Worm (Caenorhabditis elegans) whole organism, L1 larva: ENCODE data around the gene clec-130.

Source experiments
- C04F5.9 ChIP-seq: sonication (generic microtip); optimal IDR thresholded peaks from 2 replicates; lab custom pipeline; 2016; ENCODE audit warnings: missing genetic modification characterization, missing compliant biosample characterization
- F16B12.6 ChIP-seq: fragments of 150-350 bp; optimal IDR thresholded peaks from 2 replicates; lab custom pipeline; 2014; ENCODE audit warnings: missing biosample characterization, missing genetic modification characterization
- Y116A8C.19 ChIP-seq: sonication (generic microtip); optimal IDR thresholded peaks from 2 replicates; lab custom pipeline; 2016; ENCODE audit warnings: missing compliant biosample characterization, missing genetic modification characterization, borderline replicate concordance
- aha-1 ChIP-seq: fragments of 150-350 bp; optimal IDR thresholded peaks from 2 replicates; lab custom pipeline; 2014; ENCODE audit warnings: missing biosample characterization, missing genetic modification characterization
- blmp-1 ChIP-seq: fragments of 150-350 bp; optimal IDR thresholded peaks from 2 replicates; lab custom pipeline; 2014; ENCODE audit warnings: missing biosample characterization, missing genetic modification characterization
- ces-1 ChIP-seq: fragments of 150-350 bp; optimal IDR thresholded peaks from 2 replicates; lab custom pipeline; 2014; ENCODE audit warnings: missing biosample characterization, missing genetic modification reagents, missing genetic modification characterization
- dpl-1 ChIP-seq, 3 experiments: fragments of 150-350 bp in 2 of 3; sonication (generic microtip) in 1 of 3; optimal IDR thresholded peaks; 2 replicates each; lab custom pipeline; 2014 to 2017; ENCODE audit warnings: missing biosample characterization in 3 of 3, missing genetic modification characterization in 3 of 3, missing genetic modification reagents in 3 of 3
- efl-1 ChIP-seq, 4 experiments: fragments of 150-350 bp; optimal IDR thresholded peaks in 3 of 4; peaks in 1 of 4; 1 replicate in 1 of 4; 2 replicates in 3 of 4; lab custom pipeline; 2014; ENCODE audit warnings: missing biosample characterization in 2 of 4, missing genetic modification characterization in 2 of 4, missing genetic modification reagents in 2 of 4
- efl-3 ChIP-seq: fragments of 200-800 bp; sonication (Bioruptor generic); optimal IDR thresholded peaks from 2 replicates; lab custom pipeline; 2018; ENCODE audit warnings: mild to moderate bottlenecking, missing genetic modification characterization, missing compliant biosample characterization
- egl-27 ChIP-seq, 2 experiments: fragments of 150-350 bp in 1 of 2; sonication (generic microtip); optimal IDR thresholded peaks; 3 replicates each; lab custom pipeline; 2017 to 2018; ENCODE audit warnings: missing biosample characterization in 2 of 2, missing genetic modification characterization in 2 of 2, missing genetic modification reagents in 2 of 2
- elt-3 ChIP-seq, 6 experiments: fragments of 150-350 bp in 1 of 6; sonication (generic microtip); optimal IDR thresholded peaks; 2 replicates each; lab custom pipeline; 2017 to 2018; ENCODE audit warnings: missing biosample characterization in 6 of 6, missing genetic modification characterization in 6 of 6, inconsistent platforms in 1 of 6
- fkh-10 ChIP-seq: sonication (generic microtip); optimal IDR thresholded peaks from 2 replicates; lab custom pipeline; 2017; ENCODE audit warnings: missing biosample characterization, missing genetic modification reagents, missing genetic modification characterization
- hlh-4 ChIP-seq: sonication (generic microtip); optimal IDR thresholded peaks from 2 replicates; lab custom pipeline; 2016; ENCODE audit warnings: mild to moderate bottlenecking, missing genetic modification characterization, missing compliant biosample characterization
- irx-1 ChIP-seq: sonication (generic microtip); optimal IDR thresholded peaks from 2 replicates; lab custom pipeline; 2016; ENCODE audit warnings: missing genetic modification characterization, missing compliant biosample characterization
- jun-1 ChIP-seq: fragments of 150-350 bp; optimal IDR thresholded peaks from 2 replicates; lab custom pipeline; 2014; ENCODE audit warnings: missing biosample characterization, missing genetic modification reagents, missing genetic modification characterization
- lir-3 ChIP-seq: sonication (generic microtip); optimal IDR thresholded peaks from 2 replicates; lab custom pipeline; 2016; ENCODE audit warnings: mild to moderate bottlenecking, missing genetic modification characterization, moderate library complexity, missing compliant biosample characterization; ENCODE audit not compliant: poor library complexity
- lsy-2 ChIP-seq, 2 experiments: fragments of 150-350 bp; optimal IDR thresholded peaks; 2 replicates each; lab custom pipeline; 2014; ENCODE audit warnings: missing biosample characterization in 2 of 2, missing genetic modification characterization in 2 of 2
- nhr-11 ChIP-seq: fragments of 150-350 bp; optimal IDR thresholded peaks from 2 replicates; lab custom pipeline; 2014; ENCODE audit warnings: missing biosample characterization, missing genetic modification characterization
- nhr-28 ChIP-seq: fragments of 150-350 bp; optimal IDR thresholded peaks from 2 replicates; lab custom pipeline; 2014; ENCODE audit warnings: missing biosample characterization, missing genetic modification characterization
- nhr-77 ChIP-seq: fragments of 150-350 bp; optimal IDR thresholded peaks from 2 replicates; lab custom pipeline; 2014; ENCODE audit warnings: missing biosample characterization, missing genetic modification characterization
- nhr-84 ChIP-seq: sonication (generic microtip); optimal IDR thresholded peaks from 2 replicates; lab custom pipeline; 2017; ENCODE audit warnings: missing biosample characterization, missing genetic modification characterization
- pag-3 ChIP-seq: sonication (generic microtip); optimal IDR thresholded peaks from 2 replicates; lab custom pipeline; 2017; ENCODE audit warnings: missing genetic modification characterization, mild to moderate bottlenecking, missing compliant biosample characterization, antibody characterized with exemption, borderline replicate concordance; ENCODE audit not compliant: insufficient read depth
- pax-3 ChIP-seq: fragments of 200-800 bp; sonication (Bioruptor generic); optimal IDR thresholded peaks from 2 replicates; lab custom pipeline; 2018; ENCODE audit warnings: mild to moderate bottlenecking, missing genetic modification characterization, moderate library complexity, missing compliant biosample characterization
- rnt-1 ChIP-seq: sonication (generic microtip); optimal IDR thresholded peaks from 2 replicates; lab custom pipeline; 2016; ENCODE audit warnings: mild to moderate bottlenecking, missing genetic modification characterization, moderate library complexity, missing compliant biosample characterization
- skn-1 ChIP-seq: fragments of 150-350 bp; optimal IDR thresholded peaks from 2 replicates; lab custom pipeline; 2014; ENCODE audit warnings: missing biosample characterization, missing genetic modification characterization
- snpc-4 ChIP-seq: fragments of 150-350 bp; optimal IDR thresholded peaks from 2 replicates; lab custom pipeline; 2014; ENCODE audit warnings: missing biosample characterization, missing genetic modification characterization
- sox-4 ChIP-seq: sonication (generic microtip); optimal IDR thresholded peaks from 2 replicates; lab custom pipeline; 2016; ENCODE audit warnings: missing genetic modification characterization, missing compliant biosample characterization
- tbx-2 ChIP-seq: sonication (generic microtip); optimal IDR thresholded peaks from 2 replicates; lab custom pipeline; 2016; ENCODE audit warnings: missing genetic modification characterization, missing compliant biosample characterization
- unc-62 ChIP-seq: fragments of 150-350 bp; optimal IDR thresholded peaks from 2 replicates; lab custom pipeline; 2014; ENCODE audit warnings: missing biosample characterization, missing genetic modification reagents, missing genetic modification characterization
- unc-86 ChIP-seq: sonication (generic microtip); optimal IDR thresholded peaks from 2 replicates; lab custom pipeline; 2016; ENCODE audit warnings: missing genetic modification characterization, missing compliant biosample characterization
- unc-98 ChIP-seq: fragments of 200-800 bp; sonication (Bioruptor generic); IDR thresholded peaks from 2 replicates; pipeline ENCODE4 v1.3.6; 2022; ENCODE audit warnings: missing genetic modification characterization, missing compliant biosample characterization
- vab-15 ChIP-seq: sonication (generic microtip); optimal IDR thresholded peaks from 2 replicates; lab custom pipeline; 2017; ENCODE audit warnings: missing genotype, mild to moderate bottlenecking, missing genetic modification characterization, missing compliant biosample characterization
- zag-1 ChIP-seq: fragments of 150-350 bp; optimal IDR thresholded peaks from 2 replicates; lab custom pipeline; 2014; ENCODE audit warnings: missing biosample characterization, missing genetic modification characterization
- zip-4 ChIP-seq: fragments of 200-800 bp; sonication (Bioruptor generic); optimal IDR thresholded peaks from 2 replicates; lab custom pipeline; 2018; ENCODE audit warnings: mild to moderate bottlenecking, missing genetic modification characterization, moderate library complexity, missing compliant biosample characterization

The clec-130 gene

ce11 chrII:3583402-3583801, 10.0 kb downstream of the clec-130 start, which contains the start of gene srh-60:
srh-60 (plus strand) TSS chrII:3583702.
- no peak for TF ChIP-seq skn-1 (tag; lab: Kevin White, UChicago)
- no peak for TF ChIP-seq hlh-4 (tag; lab: Kevin White, UChicago)

ce11 chrII:3595339-3595738, 22.0 kb downstream of the clec-130 start, which contains the start of gene Y49F6A.12:
Y49F6A.12 (plus strand) TSS chrII:3595639.
- TF ChIP-seq irx-1 (tag; lab: Kevin White, UChicago) = no peak
- TF ChIP-seq, all 84 proteins: peak for 0

- TF ChIP-seq nhr-77 (no peak), C04F5.9 (tag; lab: Kevin White, UChicago) (no peak), efl-3 (no peak), rnt-1 (tag; lab: Kevin White, UChicago) (no peak), hlh-4 (tag; lab: Kevin White, UChicago) (no peak), tbx-2 (tag; lab: Kevin White, UChicago) (no peak), Y116A8C.19 (tag; lab: Kevin White, UChicago) (no peak), unc-62 (no peak), F16B12.6 (no peak), lsy-2 (tag; optimal IDR thresholded peaks at IDR 0.05; lab: Kevin White, UChicago) (no peak)
Measured at ce11 chrII:3598721-3599120, 25.4 kb downstream of the clec-130 start, which contains the start of gene Y49F6A.11. Y49F6A.11 (minus strand) TSS chrII:3598821.

ce11 chrII:3604578-3604977, 31.2 kb downstream of the clec-130 start:
- TF ChIP-seq elt-3 (tag; optimal IDR thresholded peaks at IDR 0.05; lab: Kevin White, UChicago) (no peak), pag-3 (no peak), F16B12.6 (no peak), pax-3 (no peak), fkh-10 (GFP tag; lab: Kevin White, UChicago) (no peak), efl-1 (optimal IDR thresholded peaks at IDR 0.05; lab: Kevin White, UChicago) (no peak), efl-1 (GFP tag; optimal IDR thresholded peaks at IDR 0.05 in 1 of 2; lab: Kevin White, UChicago) (no peak), jun-1 (tag; lab: Kevin White, UChicago) (no peak), dpl-1 (GFP tag; optimal IDR thresholded peaks at IDR 0.05; lab: Kevin White, UChicago) (no peak)

ce11 chrII:3609764-3610163, 36.4 kb downstream of the clec-130 start, which contains the start of gene Y49F6A.5:
Y49F6A.5 (minus strand) TSS chrII:3609864.
- TF ChIP-seq unc-86 (tag; lab: Kevin White, UChicago) (no peak), aha-1 (tag; lab: Kevin White, UChicago) (no peak), sox-4 (no peak), egl-27 (tag; optimal IDR thresholded peaks at IDR 0.05; lab: Kevin White, UChicago) (no peak), snpc-4 (tag; lab: Kevin White, UChicago) (no peak), unc-98 (no peak), nhr-11 (tag; lab: Kevin White, UChicago) (no peak), elt-3 (tag; optimal IDR thresholded peaks at IDR 0.05; lab: Kevin White, UChicago) (no peak), pag-3 (no peak), nhr-84 (tag; lab: Kevin White, UChicago) (no peak), zip-4 (GFP tag; lab: Kevin White, UChicago) (no peak), lir-3 (tag; lab: Kevin White, UChicago) (no peak), vab-15 (tag; lab: Kevin White, UChicago) (no peak), zag-1 (tag; lab: Kevin White, UChicago) (no peak), nhr-28 (tag; lab: Kevin White, UChicago) (no peak), blmp-1 (tag; lab: Kevin White, UChicago) (no peak), ces-1 (GFP tag; lab: Kevin White, UChicago) (no peak)
